Fruit fly (Drosophila melanogaster) whole organism, pupa: ENCODE measurements around the gene ND-B22.

Experiments used
- CG10348 ChIP-seq: fragments of 200-800 bp; sonication (Bioruptor generic); IDR thresholded peaks from 2 replicates; pipeline ENCODE4 v1.3.6; 2022; ENCODE audit warnings: missing biosample characterization, missing genetic modification characterization
- CG12605 ChIP-seq: fragments of 200-800 bp; sonication (Bioruptor generic); IDR thresholded peaks from 2 replicates; pipeline ENCODE4 v1.3.6; 2022; ENCODE audit warnings: missing biosample characterization, missing genetic modification characterization
- CG13204 ChIP-seq: fragments of 200-800 bp; sonication (Bioruptor generic); optimal IDR thresholded peaks from 2 replicates; lab custom pipeline; 2018; ENCODE audit warnings: missing biosample characterization, mild to moderate bottlenecking, missing genetic modification characterization, moderate library complexity
- CG32121 ChIP-seq: fragments of 200-800 bp; sonication (Bioruptor generic); IDR thresholded peaks from 2 replicates; pipeline ENCODE4 v1.3.6; 2022; ENCODE audit warnings: missing biosample characterization, missing genetic modification characterization
- CG34367 ChIP-seq: fragments of 200-800 bp; sonication (Bioruptor generic); optimal IDR thresholded peaks from 2 replicates; lab custom pipeline; 2018; ENCODE audit warnings: missing biosample characterization, mild to moderate bottlenecking, missing genetic modification characterization
- CG4496 ChIP-seq: fragments of 200-800 bp; sonication (Bioruptor generic); IDR thresholded peaks from 3 replicates; pipeline ENCODE4 v1.3.6; 2022; ENCODE audit warnings: missing biosample characterization, missing genetic modification characterization
- CG8301 ChIP-seq: fragments of 200-800 bp; sonication (Bioruptor generic); optimal IDR thresholded peaks from 2 replicates; lab custom pipeline; 2018; ENCODE audit warnings: missing biosample characterization, mild to moderate bottlenecking, missing genetic modification characterization
- D1 ChIP-seq: fragments of 200-800 bp; sonication (Bioruptor generic); optimal IDR thresholded peaks from 2 replicates; lab custom pipeline; 2018; ENCODE audit warnings: missing biosample characterization, mild to moderate bottlenecking, missing genetic modification characterization, moderate library complexity
- EcR ChIP-seq: fragments of 200-800 bp; sonication (Bioruptor generic); optimal IDR thresholded peaks from 3 replicates; lab custom pipeline; 2019; ENCODE audit warnings: missing biosample characterization, missing genetic modification characterization, mild to moderate bottlenecking, moderate library complexity, missing genetic modification reagents
- Ets98B ChIP-seq: fragments of 200-800 bp; sonication (Bioruptor generic); IDR thresholded peaks from 2 replicates; pipeline ENCODE4 v1.3.6; 2022; ENCODE audit warnings: missing biosample characterization, missing genetic modification characterization
- fd96Ca ChIP-seq: fragments of 200-800 bp; sonication (Bioruptor generic); IDR thresholded peaks from 3 replicates; pipeline ENCODE4 v1.3.6; 2022; ENCODE audit warnings: missing biosample characterization, missing genetic modification characterization
- rn ChIP-seq: fragments of 200-800 bp; sonication (Bioruptor generic); IDR thresholded peaks from 2 replicates; pipeline ENCODE4 v1.3.6; 2022; ENCODE audit warnings: missing biosample characterization, missing genetic modification characterization

DNA sequence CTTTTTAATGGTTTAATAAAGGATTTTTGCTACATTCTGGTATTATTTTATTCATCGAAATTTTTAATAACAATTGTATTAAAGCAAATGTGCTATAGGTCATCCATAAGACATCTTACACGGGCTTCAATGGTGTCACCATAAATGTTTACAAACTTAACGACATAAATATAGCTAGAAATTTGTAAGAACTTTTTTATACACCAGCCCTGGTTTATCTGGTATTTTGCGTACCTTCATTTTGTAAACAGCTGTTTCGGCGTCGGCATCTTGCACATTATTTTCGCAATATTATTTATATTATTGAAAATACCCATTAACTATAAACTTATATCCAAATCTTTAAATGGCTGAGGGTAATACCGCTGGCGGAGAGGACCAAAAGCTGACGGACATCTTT lies 3.5 kb downstream of the ND-B22 start, which contains the start of gene Tap42:
- TF ChIP-seq CG34367 (no peak), CG4496 (no peak), fd96Ca (GFP tag; lab: Robert Waterston, UW) (no peak), CG12605 (no peak), Ets98B (no peak), CG8301 (tag; lab: Kevin White, UChicago) (no peak), CG13204 (GFP tag; lab: Kevin White, UChicago) (no peak), rn (GFP tag; lab: Robert Waterston, UW) (no peak), CG10348 (GFP tag; lab: Robert Waterston, UW) (no peak), EcR (GFP tag; lab: Kevin White, UChicago) (no peak), D1 (tag; lab: Kevin White, UChicago) (no peak), CG32121 (no peak)
